Worm (Caenorhabditis elegans) whole organism, L2 larva: ENCODE measurements around the gene T27E4.7.
A peak's percentile ranks its signal among the peaks of the same experiment; 100 is the strongest.

Experiments used
- C34F6.9 ChIP-seq: fragments of 150-350 bp; optimal IDR thresholded peaks from 2 replicates; lab custom pipeline; 2014; ENCODE audit warnings: missing biosample characterization, missing genetic modification characterization
- F13H6.1 ChIP-seq: sonication (generic microtip); optimal IDR thresholded peaks from 2 replicates; lab custom pipeline; 2016; ENCODE audit warnings: missing genetic modification characterization, missing compliant biosample characterization
- Y55F3AM.14 ChIP-seq: fragments of 200-800 bp; sonication (Bioruptor generic); optimal IDR thresholded peaks from 2 replicates; lab custom pipeline; 2018; ENCODE audit warnings: mild to moderate bottlenecking, missing genetic modification characterization, missing compliant biosample characterization
- blmp-1 ChIP-seq: sonication (generic microtip); optimal IDR thresholded peaks from 2 replicates; lab custom pipeline; 2017; ENCODE audit warnings: missing genetic modification characterization, mild to moderate bottlenecking, missing compliant biosample characterization, antibody characterized with exemption, moderate library complexity; ENCODE audit not compliant: insufficient read depth
- ceh-16 ChIP-seq: fragments of 150-350 bp; optimal IDR thresholded peaks from 2 replicates; lab custom pipeline; 2014; ENCODE audit warnings: missing biosample characterization, missing genetic modification characterization
- crh-2 ChIP-seq: sonication (generic microtip); optimal IDR thresholded peaks from 2 replicates; lab custom pipeline; 2017; ENCODE audit warnings: missing biosample characterization, missing genetic modification characterization
- dmd-4 ChIP-seq: sonication (generic microtip); optimal IDR thresholded peaks from 2 replicates; lab custom pipeline; 2017; ENCODE audit warnings: missing biosample characterization, missing genetic modification characterization
- egl-27 ChIP-seq: sonication (generic microtip); optimal IDR thresholded peaks from 3 replicates; lab custom pipeline; 2017; ENCODE audit warnings: missing biosample characterization, missing genetic modification reagents, missing genetic modification characterization
- elt-1 ChIP-seq: fragments of 150-350 bp; optimal IDR thresholded peaks from 2 replicates; lab custom pipeline; 2014; ENCODE audit warnings: missing biosample characterization, missing genetic modification characterization
- fos-1 ChIP-seq: fragments of 150-350 bp; optimal IDR thresholded peaks from 2 replicates; lab custom pipeline; 2014; ENCODE audit warnings: missing biosample characterization, missing genetic modification characterization
- gmeb-1 ChIP-seq: fragments of 150-350 bp; optimal IDR thresholded peaks from 2 replicates; lab custom pipeline; 2014; ENCODE audit warnings: missing biosample characterization, missing genetic modification characterization
- lin-11 ChIP-seq: fragments of 150-350 bp; sonication (generic microtip); optimal IDR thresholded peaks from 2 replicates; lab custom pipeline; 2014; ENCODE audit warnings: missing biosample characterization, missing genetic modification characterization, inconsistent platforms, mixed read lengths
- lin-13 ChIP-seq: fragments of 150-350 bp; optimal IDR thresholded peaks from 2 replicates; lab custom pipeline; 2014; ENCODE audit warnings: missing biosample characterization, missing genetic modification reagents, missing genetic modification characterization
- mab-5 ChIP-seq: fragments of 150-350 bp; optimal IDR thresholded peaks from 2 replicates; lab custom pipeline; 2014; ENCODE audit warnings: missing biosample characterization, missing genetic modification characterization
- mbf-1 ChIP-seq: sonication (generic microtip); optimal IDR thresholded peaks from 2 replicates; lab custom pipeline; 2017; ENCODE audit warnings: missing biosample characterization, missing genetic modification characterization
- nhr-10 ChIP-seq: sonication (generic microtip); optimal IDR thresholded peaks from 2 replicates; lab custom pipeline; 2017; ENCODE audit warnings: missing biosample characterization, missing genetic modification characterization
- nhr-11 ChIP-seq: fragments of 150-350 bp; optimal IDR thresholded peaks from 2 replicates; lab custom pipeline; 2014; ENCODE audit warnings: missing biosample characterization, missing genetic modification characterization
- nhr-12 ChIP-seq: fragments of 150-350 bp; optimal IDR thresholded peaks from 2 replicates; lab custom pipeline; 2014; ENCODE audit warnings: missing biosample characterization, missing genetic modification characterization
- nhr-129 ChIP-seq: fragments of 150-350 bp; optimal IDR thresholded peaks from 2 replicates; lab custom pipeline; 2014; ENCODE audit warnings: missing biosample characterization, missing genetic modification characterization
- nhr-23 ChIP-seq: fragments of 150-350 bp; optimal IDR thresholded peaks from 2 replicates; lab custom pipeline; 2014; ENCODE audit warnings: missing biosample characterization, missing genetic modification reagents, missing genetic modification characterization
- nhr-6 ChIP-seq: fragments of 150-350 bp; optimal IDR thresholded peaks from 2 replicates; lab custom pipeline; 2014; ENCODE audit warnings: missing biosample characterization, missing genetic modification characterization
- nhr-77 ChIP-seq: fragments of 150-350 bp; optimal IDR thresholded peaks from 2 replicates; lab custom pipeline; 2014; ENCODE audit warnings: missing biosample characterization, missing genetic modification characterization
- peb-1 ChIP-seq: fragments of 150-350 bp; optimal IDR thresholded peaks from 2 replicates; lab custom pipeline; 2014; ENCODE audit warnings: missing biosample characterization, missing genetic modification characterization
- sma-3 ChIP-seq: sonication (generic microtip); optimal IDR thresholded peaks from 2 replicates; lab custom pipeline; 2016; ENCODE audit warnings: missing genetic modification reagents, missing genetic modification characterization, missing compliant biosample characterization
- sma-9 ChIP-seq, 2 experiments: fragments of 150-350 bp in 1 of 2; sonication (generic microtip) in 1 of 2; optimal IDR thresholded peaks; 2 replicates each; lab custom pipeline; 2014 to 2016; ENCODE audit warnings: missing genetic modification characterization in 2 of 2, mild to moderate bottlenecking in 1 of 2, missing biosample characterization in 1 of 2, missing compliant biosample characterization in 1 of 2, missing genetic modification reagents in 1 of 2, moderate library complexity in 1 of 2
- snpc-4 ChIP-seq: fragments of 150-350 bp; optimal IDR thresholded peaks from 2 replicates; lab custom pipeline; 2014; ENCODE audit warnings: missing biosample characterization, missing genetic modification characterization
- unc-39 ChIP-seq: fragments of 150-350 bp; optimal IDR thresholded peaks from 2 replicates; lab custom pipeline; 2014; ENCODE audit warnings: missing biosample characterization, missing genetic modification characterization
- unc-55 ChIP-seq: fragments of 150-350 bp; sonication (generic microtip); optimal IDR thresholded peaks from 3 replicates; lab custom pipeline; 2014; ENCODE audit warnings: missing biosample characterization, missing genetic modification reagents, missing genetic modification characterization
- unc-62 ChIP-seq: fragments of 150-350 bp; optimal IDR thresholded peaks from 2 replicates; lab custom pipeline; 2014; ENCODE audit warnings: missing biosample characterization, missing genetic modification reagents, missing genetic modification characterization
- ztf-1 ChIP-seq: fragments of 200-800 bp; sonication (Bioruptor generic); conservative IDR thresholded peaks from 2 replicates; pipeline ENCODE4 v1.3.6; 2022; ENCODE audit warnings: missing genetic modification characterization, missing compliant biosample characterization
- ztf-11 ChIP-seq: sonication (generic microtip); optimal IDR thresholded peaks from 2 replicates; lab custom pipeline; 2017; ENCODE audit warnings: missing biosample characterization, missing genetic modification characterization
- ztf-4 ChIP-seq: fragments of 150-350 bp; optimal IDR thresholded peaks from 2 replicates; lab custom pipeline; 2014; ENCODE audit warnings: missing biosample characterization, missing genetic modification characterization

The T27E4.7 gene

ce11 chrV:9111957-9112356 is 35.8 kb upstream of the T27E4.7 start:
- peak; percentile 46 for TF ChIP-seq nhr-129 (tag; lab: Kevin White, UChicago)
- TF ChIP-seq mab-5 (tag; lab: Kevin White, UChicago), result no peak
- no peak for TF ChIP-seq lin-11 (tag; lab: Kevin White, UChicago)
- TF ChIP-seq sma-9 (GFP tag; optimal IDR thresholded peaks at IDR 0.05; lab: Kevin White, UChicago), result peak; percentile 25
- TF ChIP-seq sma-9 (tag; optimal IDR thresholded peaks at IDR 0.05; lab: Kevin White, UChicago), result no peak
- TF ChIP-seq ztf-4 (tag; lab: Kevin White, UChicago), result no peak
- TF ChIP-seq blmp-1, result no peak
- TF ChIP-seq, all 48 proteins: peak for 2

ce11 chrV:9109281-9109680 is 33.2 kb upstream of the T27E4.7 start, which contains the start of gene pqn-31:
Gene pqn-31, plus strand, starts transcription at chrV:9109581.
- TF ChIP-seq F13H6.1 (tag; lab: Kevin White, UChicago), result no peak
- no peak for TF ChIP-seq unc-39 (tag; lab: Kevin White, UChicago)
- no peak for TF ChIP-seq nhr-12
- no peak for TF ChIP-seq fos-1 (tag; lab: Kevin White, UChicago)
- no peak for TF ChIP-seq nhr-6 (tag; lab: Kevin White, UChicago)
- no peak for TF ChIP-seq sma-9 (GFP tag; optimal IDR thresholded peaks at IDR 0.05; lab: Kevin White, UChicago)
- TF ChIP-seq sma-9 (tag; optimal IDR thresholded peaks at IDR 0.05; lab: Kevin White, UChicago), result no peak
- TF ChIP-seq C34F6.9, result no peak

- TF ChIP-seq Y55F3AM.14 (GFP tag; lab: Kevin White, UChicago) (no peak), fos-1 (tag; lab: Kevin White, UChicago) (no peak), nhr-11 (tag; lab: Kevin White, UChicago) (no peak), unc-62 (GFP tag; lab: Kevin White, UChicago) (no peak), unc-55 (GFP tag; lab: Kevin White, UChicago) (no peak), F13H6.1 (tag; lab: Kevin White, UChicago) (no peak), blmp-1 (no peak), dmd-4 (tag; lab: Kevin White, UChicago) (no peak), peb-1 (tag; lab: Kevin White, UChicago) (no peak), ztf-11 (no peak), nhr-77 (no peak), egl-27 (no peak), nhr-10 (tag; lab: Kevin White, UChicago) (no peak), snpc-4 (no peak), gmeb-1 (no peak), nhr-12 (no peak), ztf-1 (GFP tag; lab: Robert Waterston, UW) (no peak)
Measured at ce11 chrV:9108219-9108618, 32.1 kb upstream of the T27E4.7 start, which contains the start of gene F21C10.18. Gene F21C10.18, plus strand, starts transcription at chrV:9108519.

- no peak for TF ChIP-seq sma-3 (GFP tag; lab: Kevin White, UChicago)
- TF ChIP-seq Y55F3AM.14 (GFP tag; lab: Kevin White, UChicago), result no peak
- TF ChIP-seq unc-39 (tag; lab: Kevin White, UChicago), result no peak
- TF ChIP-seq dmd-4 (tag; lab: Kevin White, UChicago), result no peak
- no peak for TF ChIP-seq peb-1 (tag; lab: Kevin White, UChicago)
- TF ChIP-seq nhr-10 (tag; lab: Kevin White, UChicago), result no peak
- TF ChIP-seq mab-5 (tag; lab: Kevin White, UChicago), result no peak
- TF ChIP-seq lin-13 (GFP tag; lab: Kevin White, UChicago), result no peak
- TF ChIP-seq ztf-1 (GFP tag; lab: Robert Waterston, UW), result no peak
- no peak for TF ChIP-seq nhr-6 (tag; lab: Kevin White, UChicago)
- no peak for TF ChIP-seq C34F6.9
- TF ChIP-seq ztf-11, result no peak
- no peak for TF ChIP-seq crh-2 (tag; lab: Kevin White, UChicago)
- TF ChIP-seq nhr-129 (tag; lab: Kevin White, UChicago), result no peak
- no peak for TF ChIP-seq nhr-23 (tag; lab: Kevin White, UChicago)
- no peak for TF ChIP-seq mbf-1 (tag; lab: Kevin White, UChicago)
- TF ChIP-seq lin-11 (tag; lab: Kevin White, UChicago), result no peak
- no peak for TF ChIP-seq gmeb-1
- no peak for TF ChIP-seq ceh-16 (tag; lab: Kevin White, UChicago)
Measured at ce11 chrV:9101062-9101461, 24.9 kb upstream of the T27E4.7 start, which contains the start of gene frpr-6. Gene frpr-6, minus strand, starts transcription at chrV:9101162.

- TF ChIP-seq fos-1 (tag; lab: Kevin White, UChicago), result peak; percentile 5
- TF ChIP-seq nhr-10 (tag; lab: Kevin White, UChicago), result no peak
- no peak for TF ChIP-seq egl-27
- TF ChIP-seq elt-1 (tag; lab: Kevin White, UChicago), result no peak
Measured at ce11 chrV:9098280-9098973, 22.3 kb upstream of the T27E4.7 start, which contains the start of gene F21C10.9. Gene F21C10.9, minus strand, starts transcription at chrV:9098696.
